Worm (Caenorhabditis elegans) whole organism, L3 larva: Measurements from ENCODE around the gene K09F6.9.

Experiments
- R02D3.7 ChIP-seq: fragments of 150-350 bp; optimal IDR thresholded peaks from 2 replicates; lab custom pipeline; 2014; ENCODE audit warnings: missing biosample characterization, missing genetic modification characterization
- nhr-12 ChIP-seq: fragments of 150-350 bp; optimal IDR thresholded peaks from 2 replicates; lab custom pipeline; 2014; ENCODE audit warnings: missing biosample characterization, missing genetic modification characterization
- nhr-67 ChIP-seq: fragments of 150-350 bp; optimal IDR thresholded peaks from 2 replicates; lab custom pipeline; 2014; ENCODE audit warnings: missing biosample characterization, missing genetic modification characterization
- unc-39 ChIP-seq: sonication (generic microtip); optimal IDR thresholded peaks from 4 replicates; lab custom pipeline; 2017; ENCODE audit warnings: missing biosample characterization, missing genetic modification characterization

ce11 chrII:2279263-2279662 is 3.2 kb downstream of the K09F6.9 start, which contains the start of gene K09F6.6:
- TF ChIP-seq R02D3.7 (tag; lab: Kevin White, UChicago): no peak
- TF ChIP-seq nhr-67 (tag; lab: Kevin White, UChicago): no peak
- TF ChIP-seq unc-39 (tag; lab: Kevin White, UChicago): no peak
- no peak for TF ChIP-seq nhr-12
